Worm (Caenorhabditis elegans) whole organism, L4/young adult: Measurements from ENCODE around the gene F35E8.7.

Source experiments
- W03F9.2 ChIP-seq: fragments of 150-350 bp; optimal IDR thresholded peaks from 2 replicates; lab custom pipeline; 2014; ENCODE audit warnings: missing biosample characterization, missing genetic modification characterization
- dao-5 ChIP-seq: sonication (generic microtip); optimal IDR thresholded peaks from 2 replicates; lab custom pipeline; 2016; ENCODE audit warnings: missing genotype, missing genetic modification characterization, moderate library complexity, missing compliant biosample characterization
- him-1 ChIP-seq: sonication (generic microtip); optimal IDR thresholded peaks from 2 replicates; lab custom pipeline; 2016; ENCODE audit warnings: missing genotype, missing genetic modification reagents, missing genetic modification characterization, missing compliant biosample characterization

F35E8.7 gene

DNA sequence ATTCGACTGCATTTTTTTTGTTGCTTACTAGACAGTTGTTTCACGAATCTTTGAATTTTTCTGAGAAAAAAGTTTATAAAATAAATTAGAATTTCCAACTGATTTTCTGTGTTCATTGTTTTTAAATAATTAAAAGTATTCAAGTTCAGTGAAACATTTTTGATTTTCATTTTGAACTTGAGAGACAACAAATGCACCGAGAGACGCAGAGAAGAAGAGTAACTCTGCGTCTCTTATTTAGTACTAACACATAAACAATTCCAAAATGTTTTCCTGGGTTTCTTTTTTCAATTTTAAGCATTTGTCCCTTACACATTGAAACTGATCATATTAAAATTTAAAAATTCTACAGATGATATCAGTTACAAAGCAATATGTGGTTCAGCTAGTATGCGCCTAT lies 45.6 kb downstream of the F35E8.7 start:
- TF ChIP-seq dao-5 (tag; lab: Kevin White, UChicago) (no peak), W03F9.2 (no peak), him-1 (tag; lab: Kevin White, UChicago) (no peak)
